Worm (Caenorhabditis elegans) whole organism, late embryonic: ENCODE results near the gene W09G12.10.

Source experiments
- fkh-10 ChIP-seq: fragments of 150-350 bp; optimal IDR thresholded peaks from 2 replicates; lab custom pipeline; 2014; ENCODE audit warnings: missing biosample characterization, missing genetic modification reagents, missing genetic modification characterization
- pha-2 ChIP-seq: sonication (generic microtip); optimal IDR thresholded peaks from 2 replicates; lab custom pipeline; 2017; ENCODE audit warnings: mild to moderate bottlenecking, missing genetic modification characterization, missing compliant biosample characterization

DNA sequence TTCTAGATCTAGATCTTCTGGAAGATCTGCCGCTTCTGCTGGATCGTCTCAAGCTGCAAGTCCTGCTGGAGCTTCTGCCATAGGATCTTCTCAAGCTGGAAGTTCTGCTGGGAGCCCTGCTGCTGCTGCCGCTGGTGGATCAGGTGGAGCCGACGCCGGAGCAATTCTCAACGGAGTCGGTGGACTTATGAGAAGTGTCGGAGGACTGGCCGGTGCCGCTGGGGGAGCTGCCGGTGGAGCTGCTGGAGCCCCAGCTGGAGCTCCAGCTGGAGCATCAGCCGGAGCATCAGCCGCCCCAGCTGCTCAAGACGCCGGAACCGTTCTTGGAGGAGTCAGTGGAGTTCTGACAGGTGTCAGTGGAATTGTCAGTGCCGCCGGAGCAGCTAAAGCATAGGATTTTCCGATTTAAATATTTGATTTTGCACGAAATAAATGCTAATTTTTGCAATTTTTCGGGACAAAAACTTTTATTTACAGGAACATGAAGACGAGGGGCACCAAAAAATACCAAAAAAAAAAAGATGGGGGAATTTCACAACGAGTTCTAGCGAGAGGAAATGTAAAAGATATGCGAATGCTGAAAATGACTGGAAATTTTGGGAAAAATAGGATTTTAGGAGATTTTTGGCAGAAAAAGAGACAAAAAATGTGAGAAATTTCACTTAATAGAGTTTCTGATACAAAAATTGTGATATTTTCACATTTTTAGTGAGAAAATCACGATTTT, 11.5 kb upstream of the W09G12.10 start:
- no peak for TF ChIP-seq fkh-10 (GFP tag; lab: Kevin White, UChicago)
- TF ChIP-seq pha-2 (tag; lab: Kevin White, UChicago), result no peak
